Worm (Caenorhabditis elegans) whole organism, L4 larva: ENCODE data around the gene W08E12.6.
A peak's percentile ranks its signal among the peaks of the same experiment; 100 is the strongest.

Source experiments
- F10B5.3 ChIP-seq: sonication (generic microtip); optimal IDR thresholded peaks from 2 replicates; lab custom pipeline; 2016; ENCODE audit warnings: mild to moderate bottlenecking, missing genetic modification characterization, missing compliant biosample characterization
- F26F4.8 ChIP-seq: fragments of 200-800 bp; sonication (Bioruptor generic); conservative IDR thresholded peaks from 2 replicates; pipeline ENCODE4 v1.3.6; 2022; ENCODE audit warnings: missing genetic modification characterization, missing compliant biosample characterization
- F37D6.2 ChIP-seq: sonication (generic microtip); optimal IDR thresholded peaks from 2 replicates; lab custom pipeline; 2016; ENCODE audit warnings: mild to moderate bottlenecking, missing genetic modification characterization, missing compliant biosample characterization
- F44E2.7 ChIP-seq: fragments of 200-800 bp; sonication (Bioruptor generic); IDR thresholded peaks from 2 replicates; pipeline ENCODE4 v2.1.2; 2022; ENCODE audit warnings: missing genetic modification characterization, missing compliant biosample characterization
- F49E8.2 ChIP-seq: sonication (generic microtip); optimal IDR thresholded peaks from 2 replicates; lab custom pipeline; 2016; ENCODE audit warnings: missing compliant biosample characterization, mild to moderate bottlenecking, missing genetic modification characterization, borderline replicate concordance
- Y105C5A.15 ChIP-seq: fragments of 200-800 bp; sonication (Bioruptor generic); IDR thresholded peaks from 2 replicates; pipeline ENCODE4 v1.3.6; 2022; ENCODE audit warnings: missing genetic modification characterization, missing compliant biosample characterization
- Y5F2A.4 ChIP-seq: fragments of 200-800 bp; sonication (Bioruptor generic); optimal IDR thresholded peaks from 2 replicates; lab custom pipeline; 2018; ENCODE audit warnings: mild to moderate bottlenecking, missing genetic modification characterization, missing compliant biosample characterization
- ama-1 ChIP-seq: fragments of 150-350 bp; optimal IDR thresholded peaks from 2 replicates; lab custom pipeline; 2014; ENCODE audit warnings: inconsistent platforms, mixed read lengths
- ceh-44 ChIP-seq: fragments of 200-800 bp; sonication (Bioruptor generic); IDR thresholded peaks from 2 replicates; pipeline ENCODE4 v1.3.6; 2022; ENCODE audit warnings: missing genetic modification reagents, missing genetic modification characterization, missing compliant biosample characterization
- ces-1 ChIP-seq: fragments of 150-350 bp; sonication (generic microtip); optimal IDR thresholded peaks from 4 replicates; lab custom pipeline; 2014; ENCODE audit warnings: missing biosample characterization, missing genetic modification reagents, missing genetic modification characterization
- cey-2 ChIP-seq: sonication (generic microtip); optimal IDR thresholded peaks from 3 replicates; lab custom pipeline; 2017; ENCODE audit warnings: missing genetic modification characterization, mild to moderate bottlenecking, missing compliant biosample characterization, antibody characterized with exemption, borderline replicate concordance; ENCODE audit not compliant: insufficient read depth
- daf-12 ChIP-seq: fragments of 150-350 bp; optimal IDR thresholded peaks from 2 replicates; lab custom pipeline; 2014; ENCODE audit warnings: missing biosample characterization, missing genetic modification reagents, missing genetic modification characterization
- daf-16 ChIP-seq, 3 experiments: sonication (generic microtip); optimal IDR thresholded peaks; 2 replicates each; lab custom pipeline; 2016 to 2017; ENCODE audit warnings: missing genetic modification characterization in 3 of 3, missing genetic modification reagents in 3 of 3, mild to moderate bottlenecking in 2 of 3, missing compliant biosample characterization in 2 of 3, missing biosample characterization in 1 of 3, moderate library complexity in 1 of 3
- daf-19 ChIP-seq: fragments of 200-800 bp; sonication (Bioruptor generic); conservative IDR thresholded peaks from 2 replicates; pipeline ENCODE4 v1.3.6; 2022; ENCODE audit warnings: missing genetic modification characterization, missing compliant biosample characterization
- daf-8 ChIP-seq: fragments of 200-800 bp; sonication (Bioruptor generic); IDR thresholded peaks from 2 replicates; pipeline ENCODE4 v1.3.6; 2022; ENCODE audit warnings: missing genetic modification characterization, missing compliant biosample characterization
- dmd-8 ChIP-seq: fragments of 200-800 bp; sonication (Bioruptor generic); IDR thresholded peaks from 2 replicates; pipeline ENCODE4 v1.3.6; 2022; ENCODE audit warnings: missing genetic modification characterization, missing compliant biosample characterization
- dmd-9 ChIP-seq: fragments of 200-800 bp; sonication (Bioruptor generic); IDR thresholded peaks from 2 replicates; pipeline ENCODE4 v1.3.6; 2022; ENCODE audit warnings: missing genetic modification reagents, missing genetic modification characterization, missing compliant biosample characterization
- dpl-1 ChIP-seq: fragments of 150-350 bp; optimal IDR thresholded peaks from 2 replicates; lab custom pipeline; 2014; ENCODE audit warnings: missing biosample characterization, missing genetic modification reagents, missing genetic modification characterization
- duxl-1 ChIP-seq: sonication (generic microtip); optimal IDR thresholded peaks from 2 replicates; lab custom pipeline; 2016; ENCODE audit warnings: mild to moderate bottlenecking, missing genetic modification characterization, moderate library complexity, missing compliant biosample characterization; ENCODE audit not compliant: poor library complexity
- egl-27 ChIP-seq: sonication (generic microtip); optimal IDR thresholded peaks from 3 replicates; lab custom pipeline; 2017; ENCODE audit warnings: missing biosample characterization, missing genetic modification reagents, missing genetic modification characterization
- fkh-10 ChIP-seq: fragments of 150-350 bp; optimal IDR thresholded peaks from 2 replicates; lab custom pipeline; 2014; ENCODE audit warnings: missing biosample characterization, missing genetic modification reagents, missing genetic modification characterization
- hif-1 ChIP-seq, 2 experiments: sonication (generic microtip); optimal IDR thresholded peaks; 2 replicates each; lab custom pipeline; 2016 to 2017; ENCODE audit warnings: missing compliant biosample characterization in 2 of 2, missing genetic modification characterization in 2 of 2, missing genetic modification reagents in 2 of 2, missing genotype in 2 of 2, mild to moderate bottlenecking in 1 of 2
- lim-7 ChIP-seq: fragments of 200-800 bp; sonication (Bioruptor generic); IDR thresholded peaks from 2 replicates; pipeline ENCODE4 v1.3.6; 2022; ENCODE audit warnings: missing genetic modification characterization, missing compliant biosample characterization
- lin-1 ChIP-seq: fragments of 200-800 bp; sonication (Bioruptor generic); IDR thresholded peaks from 2 replicates; pipeline ENCODE4 v1.3.6; 2022; ENCODE audit warnings: missing genetic modification reagents, missing genetic modification characterization, missing compliant biosample characterization
- lin-15B ChIP-seq: fragments of 150-350 bp; sonication (generic microtip); optimal IDR thresholded peaks from 3 replicates; lab custom pipeline; 2014; ENCODE audit warnings: missing biosample characterization, missing genetic modification characterization
- lir-3 ChIP-seq: sonication (generic microtip); optimal IDR thresholded peaks from 2 replicates; lab custom pipeline; 2016; ENCODE audit warnings: mild to moderate bottlenecking, missing genetic modification characterization, missing compliant biosample characterization
- madf-5 ChIP-seq, 2 experiments: fragments of 200-800 bp; sonication (Bioruptor generic); IDR thresholded peaks; 2 replicates each; pipeline ENCODE4 v1.3.6; 2022; ENCODE audit warnings: missing compliant biosample characterization in 2 of 2, missing genetic modification characterization in 2 of 2
- madf-9 ChIP-seq: fragments of 200-800 bp; sonication (Bioruptor generic); conservative IDR thresholded peaks from 2 replicates; pipeline ENCODE4 v1.3.6; 2022; ENCODE audit warnings: missing genetic modification reagents, missing genetic modification characterization, missing compliant biosample characterization
- mep-1 ChIP-seq: fragments of 150-350 bp; sonication (generic microtip); optimal IDR thresholded peaks from 3 replicates; lab custom pipeline; 2014; ENCODE audit warnings: missing biosample characterization, missing genetic modification characterization
- mes-2 ChIP-seq: sonication (generic microtip); optimal IDR thresholded peaks from 2 replicates; lab custom pipeline; 2016; ENCODE audit warnings: missing genotype, mild to moderate bottlenecking, missing genetic modification characterization, missing compliant biosample characterization; ENCODE audit not compliant: poor library complexity, severe bottlenecking
- mxl-2 ChIP-seq: fragments of 200-800 bp; sonication (Bioruptor generic); conservative IDR thresholded peaks from 2 replicates; pipeline ENCODE4 v1.3.6; 2022; ENCODE audit warnings: missing genetic modification reagents, missing genetic modification characterization, missing compliant biosample characterization
- mxl-3 ChIP-seq: fragments of 200-800 bp; sonication (Bioruptor generic); optimal IDR thresholded peaks from 2 replicates; lab custom pipeline; 2018; ENCODE audit warnings: mild to moderate bottlenecking, missing genetic modification characterization, missing compliant biosample characterization
- nhr-111 ChIP-seq: fragments of 200-800 bp; sonication (Bioruptor generic); optimal IDR thresholded peaks from 2 replicates; lab custom pipeline; 2018; ENCODE audit warnings: mild to moderate bottlenecking, missing genetic modification characterization, missing compliant biosample characterization
- nhr-25 ChIP-seq: sonication (generic microtip); optimal IDR thresholded peaks from 2 replicates; lab custom pipeline; 2017; ENCODE audit warnings: missing genetic modification characterization, mild to moderate bottlenecking, missing compliant biosample characterization, antibody characterized with exemption, moderate library complexity, borderline replicate concordance; ENCODE audit not compliant: insufficient read depth
- nhr-28 ChIP-seq: fragments of 150-350 bp; optimal IDR thresholded peaks from 2 replicates; lab custom pipeline; 2014; ENCODE audit warnings: missing biosample characterization, missing genetic modification characterization
- nhr-42 ChIP-seq: fragments of 200-800 bp; sonication (Bioruptor generic); IDR thresholded peaks from 2 replicates; pipeline ENCODE4 v1.3.6; 2022; ENCODE audit warnings: missing genetic modification characterization, missing compliant biosample characterization
- nhr-6 ChIP-seq: fragments of 150-350 bp; optimal IDR thresholded peaks from 2 replicates; lab custom pipeline; 2014; ENCODE audit warnings: missing biosample characterization, missing genetic modification characterization
- nhr-76 ChIP-seq: fragments of 150-350 bp; optimal IDR thresholded peaks from 2 replicates; lab custom pipeline; 2014; ENCODE audit warnings: missing biosample characterization, missing genetic modification characterization
- php-3 ChIP-seq: fragments of 200-800 bp; sonication (Bioruptor generic); IDR thresholded peaks from 2 replicates; pipeline ENCODE4 v1.3.6; 2022; ENCODE audit warnings: missing genetic modification reagents, missing genetic modification characterization, missing compliant biosample characterization
- saeg-2 ChIP-seq: fragments of 200-800 bp; sonication (Bioruptor generic); IDR thresholded peaks from 2 replicates; pipeline ENCODE4 v1.3.6; 2022; ENCODE audit warnings: missing genetic modification reagents, missing genetic modification characterization, missing compliant biosample characterization
- skn-1 ChIP-seq: fragments of 150-350 bp; optimal IDR thresholded peaks from 2 replicates; lab custom pipeline; 2014; ENCODE audit warnings: missing biosample characterization, missing genetic modification characterization
- spr-3 ChIP-seq: fragments of 200-800 bp; sonication (Bioruptor generic); optimal IDR thresholded peaks from 2 replicates; lab custom pipeline; 2018; ENCODE audit warnings: mild to moderate bottlenecking, missing genetic modification characterization, missing compliant biosample characterization
- tag-97 ChIP-seq: fragments of 200-800 bp; sonication (Bioruptor generic); IDR thresholded peaks from 2 replicates; pipeline ENCODE4 v1.3.6; 2022; ENCODE audit warnings: missing genetic modification characterization, missing compliant biosample characterization
- unc-130 ChIP-seq: sonication (generic microtip); optimal IDR thresholded peaks from 2 replicates; lab custom pipeline; 2016; ENCODE audit warnings: missing genetic modification reagents, missing genetic modification characterization, missing compliant biosample characterization
- unc-39 ChIP-seq: sonication (generic microtip); optimal IDR thresholded peaks from 2 replicates; lab custom pipeline; 2017; ENCODE audit warnings: missing biosample characterization, missing genetic modification characterization
- unc-62 ChIP-seq, 3 experiments: fragments of 150-350 bp in 1 of 3; sonication (generic microtip); optimal IDR thresholded peaks in 2 of 3; peaks in 1 of 3; 1 replicate in 1 of 3; 2 replicates in 2 of 3; lab custom pipeline; 2014 to 2017; ENCODE audit warnings: missing biosample characterization in 3 of 3, missing genetic modification characterization in 3 of 3, missing genetic modification reagents in 3 of 3, missing genotype in 1 of 3
- zip-2 ChIP-seq: fragments of 150-350 bp; optimal IDR thresholded peaks from 2 replicates; lab custom pipeline; 2014; ENCODE audit warnings: missing biosample characterization, missing genetic modification characterization
- ztf-11 ChIP-seq: fragments of 150-350 bp; optimal IDR thresholded peaks from 2 replicates; lab custom pipeline; 2014; ENCODE audit warnings: missing biosample characterization, missing genetic modification characterization

The W08E12.6 gene

ce11 chrIV:3294553-3295185 is 3.7 kb upstream of the W08E12.6 start, which contains the start of gene W08E12.7:
Gene W08E12.7, plus strand, starts transcription at chrIV:3295135.
- TF ChIP-seq daf-19: no peak
- TF ChIP-seq Y105C5A.15 (GFP tag; lab: Robert Waterston, UW): no peak
- TF ChIP-seq duxl-1: peak; percentile 79
- no peak; a peak in 1 of 4 replicates for TF ChIP-seq madf-5 (GFP tag; IDR thresholded peaks at IDR 0.05; lab: Robert Waterston, UW)
- TF ChIP-seq ceh-44 (GFP tag; lab: Robert Waterston, UW): peak; percentile 91
- peak; percentile 69 for TF ChIP-seq F37D6.2 (tag; lab: Kevin White, UChicago)
- TF ChIP-seq saeg-2: no peak
- peak; percentile 38 for TF ChIP-seq F49E8.2 (tag; lab: Kevin White, UChicago)
- TF ChIP-seq dmd-9 (GFP tag; lab: Robert Waterston, UW): peak; percentile 80; the same call in 1 of the 2 replicates
- peak; percentile 77 for TF ChIP-seq ama-1 (lab: Kevin White, UChicago)
- TF ChIP-seq hif-1 (tag; optimal IDR thresholded peaks at IDR 0.05; lab: Kevin White, UChicago): peak; percentile 27 to 87
- no peak for TF ChIP-seq lin-1 (GFP tag; lab: Robert Waterston, UW)
- no peak for TF ChIP-seq skn-1 (tag; lab: Kevin White, UChicago)
- 0 out of 2 replicates have a peak, but pooled peaks have one; percentile 48 for TF ChIP-seq mxl-2
- TF ChIP-seq daf-16 (GFP tag; optimal IDR thresholded peaks at IDR 0.05; lab: Kevin White, UChicago): peak in 1 of 2 experiments; percentile 68
- TF ChIP-seq daf-16 (tag; optimal IDR thresholded peaks at IDR 0.05; lab: Kevin White, UChicago): peak; percentile 93
- peak; percentile 74; the same call in 1 of the 2 replicates for TF ChIP-seq madf-9 (GFP tag; lab: Robert Waterston, UW)
- no peak for TF ChIP-seq cey-2 (tag; lab: Kevin White, UChicago)
- no peak for TF ChIP-seq daf-12
- peak; percentile 39 for TF ChIP-seq zip-2 (tag; lab: Kevin White, UChicago)
- no peak for TF ChIP-seq daf-8 (GFP tag; lab: Robert Waterston, UW)
- TF ChIP-seq nhr-6: peak; percentile 92
- no peak for TF ChIP-seq lir-3 (tag; lab: Kevin White, UChicago)
- TF ChIP-seq mep-1 (tag; lab: Kevin White, UChicago): peak; percentile 98
- TF ChIP-seq nhr-111 (GFP tag; lab: Kevin White, UChicago): no peak
- TF ChIP-seq unc-39 (tag; lab: Kevin White, UChicago): no peak
- peak; percentile 32 for TF ChIP-seq spr-3
- TF ChIP-seq lin-15B (tag; lab: Kevin White, UChicago): peak; percentile 91
- TF ChIP-seq unc-130 (GFP tag; lab: Kevin White, UChicago): peak; percentile 96
- TF ChIP-seq F44E2.7 (GFP tag; lab: Robert Waterston, UW): no peak
- no peak for TF ChIP-seq nhr-76 (tag; lab: Kevin White, UChicago)
- no peak for TF ChIP-seq ces-1 (GFP tag; lab: Kevin White, UChicago)
- no peak for TF ChIP-seq ztf-11 (tag; lab: Kevin White, UChicago)
- peak; percentile 92 for TF ChIP-seq dpl-1 (GFP tag; lab: Kevin White, UChicago)
- peak; percentile 86; the same call in 1 of the 2 replicates for TF ChIP-seq nhr-42 (GFP tag; lab: Robert Waterston, UW)
- peak in 1 of 2 experiments; percentile 71 for TF ChIP-seq unc-62 (GFP tag; optimal IDR thresholded peaks at IDR 0.05 in 1 of 2; lab: Kevin White, UChicago)
- TF ChIP-seq unc-62 (tag; optimal IDR thresholded peaks at IDR 0.05; lab: Kevin White, UChicago): no peak
- TF ChIP-seq nhr-25: peak; percentile 64
- peak; percentile 77 for TF ChIP-seq fkh-10 (GFP tag; lab: Kevin White, UChicago)
- no peak for TF ChIP-seq F10B5.3
- no peak for TF ChIP-seq dmd-8 (GFP tag; lab: Robert Waterston, UW)
- TF ChIP-seq tag-97 (GFP tag; lab: Robert Waterston, UW): no peak
- no peak for TF ChIP-seq lim-7 (GFP tag; lab: Robert Waterston, UW)
- no peak for TF ChIP-seq egl-27 (tag; lab: Kevin White, UChicago)
- TF ChIP-seq mxl-3: peak; percentile 79
- peak; percentile 96 for TF ChIP-seq nhr-28 (tag; lab: Kevin White, UChicago)
- 0 out of 2 replicates have a peak, but pooled peaks have one; percentile 20 for TF ChIP-seq php-3 (GFP tag; lab: Robert Waterston, UW)
- TF ChIP-seq Y5F2A.4: no peak
- TF ChIP-seq mes-2: peak; percentile 96
- no peak for TF ChIP-seq F26F4.8 (GFP tag; lab: Robert Waterston, UW)
